Worm (Caenorhabditis elegans) whole organism, early embryonic: ENCODE data around the gene F56C3.10.
"Not testable (repeated sequence)": the region's sequence is repeated elsewhere in the genome, so short reads cannot be mapped to it uniquely, and the experiment has no call there.

ENCODE experiments used
- B0310.2 ChIP-seq: sonication (generic microtip); optimal IDR thresholded peaks from 2 replicates; lab custom pipeline; 2016; ENCODE audit warnings: mild to moderate bottlenecking, missing genetic modification characterization, missing compliant biosample characterization
- F13C5.2 ChIP-seq: sonication (generic microtip); optimal IDR thresholded peaks from 2 replicates; lab custom pipeline; 2017; ENCODE audit warnings: mild to moderate bottlenecking, missing genetic modification characterization, inconsistent platforms, missing compliant biosample characterization
- aly-1 ChIP-seq: sonication (generic microtip); optimal IDR thresholded peaks from 2 replicates; lab custom pipeline; 2016; ENCODE audit warnings: missing genetic modification characterization, missing compliant biosample characterization
- ama-1 ChIP-seq: fragments of 150-350 bp; optimal IDR thresholded peaks from 2 replicates; lab custom pipeline; 2014
- ceh-13 ChIP-seq: fragments of 200-800 bp; sonication (Bioruptor generic); optimal IDR thresholded peaks from 2 replicates; lab custom pipeline; 2018; ENCODE audit warnings: mild to moderate bottlenecking, missing genetic modification characterization, missing compliant biosample characterization
- ceh-36 ChIP-seq: sonication (generic microtip); optimal IDR thresholded peaks from 2 replicates; lab custom pipeline; 2016; ENCODE audit warnings: missing genetic modification characterization, inconsistent platforms, missing compliant biosample characterization
- ets-7 ChIP-seq: sonication (generic microtip); optimal IDR thresholded peaks from 2 replicates; lab custom pipeline; 2016; ENCODE audit warnings: missing genotype, missing genetic modification characterization, missing compliant biosample characterization
- flt-1 ChIP-seq: fragments of 200-800 bp; sonication (Bioruptor generic); IDR thresholded peaks from 2 replicates; pipeline ENCODE4 v1.3.6; 2022; ENCODE audit warnings: missing genetic modification characterization, missing compliant biosample characterization
- hmbx-1 ChIP-seq: sonication (generic microtip); optimal IDR thresholded peaks from 2 replicates; lab custom pipeline; 2016; ENCODE audit warnings: mild to moderate bottlenecking, missing genetic modification characterization, missing compliant biosample characterization
- hmg-4 ChIP-seq: fragments of 200-800 bp; sonication (Bioruptor generic); optimal IDR thresholded peaks from 2 replicates; lab custom pipeline; 2018; ENCODE audit warnings: mild to moderate bottlenecking, missing genetic modification characterization, missing compliant biosample characterization
- hnd-1 ChIP-seq: sonication (generic microtip); optimal IDR thresholded peaks from 2 replicates; lab custom pipeline; 2016; ENCODE audit warnings: missing genetic modification characterization, missing compliant biosample characterization
- pes-1 ChIP-seq: fragments of 200-800 bp; sonication (Bioruptor generic); IDR thresholded peaks from 2 replicates; pipeline ENCODE4 v1.3.6; 2022; ENCODE audit warnings: missing genetic modification reagents, missing genetic modification characterization, missing compliant biosample characterization
- scrt-1 ChIP-seq: fragments of 200-800 bp; sonication (Bioruptor generic); IDR thresholded peaks from 2 replicates; pipeline ENCODE4 v1.3.6; 2022; ENCODE audit warnings: missing genetic modification characterization, missing compliant biosample characterization
- sea-1 ChIP-seq: fragments of 200-800 bp; sonication (Bioruptor generic); conservative IDR thresholded peaks from 2 replicates; pipeline ENCODE4 v1.3.6; 2022; ENCODE audit warnings: missing genetic modification characterization, missing compliant biosample characterization
- tbx-11 ChIP-seq: fragments of 200-800 bp; sonication (Bioruptor generic); IDR thresholded peaks from 2 replicates; pipeline ENCODE4 v1.3.6; 2022; ENCODE audit warnings: missing genetic modification characterization, missing compliant biosample characterization
- tbx-37 ChIP-seq: fragments of 200-800 bp; sonication (Bioruptor generic); conservative IDR thresholded peaks from 2 replicates; pipeline ENCODE4 v1.3.6; 2022; ENCODE audit warnings: missing genetic modification reagents, missing genetic modification characterization, missing compliant biosample characterization
- tra-4 ChIP-seq: sonication (generic microtip); optimal IDR thresholded peaks from 2 replicates; lab custom pipeline; 2017; ENCODE audit warnings: missing genetic modification characterization, missing compliant biosample characterization

The F56C3.10 gene

DNA sequence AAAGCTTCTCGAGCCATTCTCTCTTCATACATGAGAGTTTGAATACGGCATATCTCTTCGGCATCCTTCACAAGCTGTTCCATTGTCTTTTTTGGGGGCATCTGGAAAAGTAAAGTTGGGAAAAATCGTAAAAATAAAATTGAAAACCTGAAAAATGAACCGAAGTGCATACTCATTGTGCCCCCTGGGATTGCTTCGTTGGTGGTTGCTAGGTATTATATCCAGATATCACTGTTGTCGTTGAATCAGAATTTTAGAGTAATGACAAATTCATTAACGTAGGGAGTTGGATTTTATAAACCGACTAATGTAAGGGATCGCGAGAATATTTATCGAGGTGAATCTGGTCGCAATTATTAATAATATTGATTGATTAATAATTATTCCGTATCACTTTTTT lies at the start of gene F56C3.10:
F56C3.10 (minus strand) TSS at position 101 of the 400 bp plus-strand sequence.
- TF ChIP-seq hmg-4 (GFP tag; lab: Kevin White, UChicago) (no peak), pes-1 (GFP tag; lab: Robert Waterston, UW) (no peak), F13C5.2 (no peak), ceh-13 (GFP tag; lab: Kevin White, UChicago) (no peak), B0310.2 (tag; lab: Kevin White, UChicago) (no peak)

DNA sequence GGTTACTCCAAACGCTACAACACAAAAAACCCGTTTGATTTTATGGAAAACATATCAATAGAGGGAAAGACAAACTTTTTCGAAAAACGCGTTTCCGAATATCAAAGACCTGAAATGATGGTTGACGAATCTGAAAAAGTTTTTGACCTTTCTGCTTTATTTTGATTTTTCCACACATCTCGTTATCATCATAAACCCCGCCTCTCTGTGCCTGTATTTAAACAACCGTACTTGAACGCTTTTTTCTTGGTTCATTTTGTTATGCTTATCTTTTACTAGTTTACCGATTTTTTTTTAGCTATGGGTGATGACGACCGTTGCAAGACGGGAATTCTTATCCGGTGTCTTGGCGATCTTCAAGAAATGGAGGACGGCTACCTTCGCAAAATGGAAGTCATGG lies 49.2 kb upstream of the F56C3.10 start, which contains the start of gene F19G12.1:
F19G12.1 (plus strand) TSS at position 301 of the 400 bp plus-strand sequence.
- TF ChIP-seq flt-1; tra-4 (tag; lab: Kevin White, UChicago); pes-1 (GFP tag; lab: Robert Waterston, UW): not testable (repeated sequence)

DNA sequence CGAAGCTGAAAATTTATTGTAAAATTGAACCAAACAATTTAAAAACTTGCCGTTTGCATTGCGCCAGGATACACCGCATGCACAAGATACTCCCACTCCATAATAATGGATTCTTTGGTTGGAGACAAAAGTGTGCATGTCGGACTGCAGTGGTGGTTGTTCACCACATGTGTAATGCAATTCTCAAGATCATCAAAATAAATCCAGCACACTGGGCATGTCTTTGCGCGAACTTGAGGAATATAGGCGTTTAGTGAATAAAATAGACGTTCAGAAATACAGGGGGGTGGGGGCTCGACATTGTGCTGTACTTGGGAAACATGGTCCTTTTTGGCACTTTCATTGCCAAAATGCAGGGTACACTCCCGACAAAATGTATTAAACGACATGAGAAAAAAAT lies 45.0 kb upstream of the F56C3.10 start, which contains the start of gene F19G12.11:
F19G12.11 (minus strand) TSS at position 101 of the 400 bp plus-strand sequence.
- no peak for TF ChIP-seq ets-7 (tag; lab: Kevin White, UChicago)
- TF ChIP-seq tra-4 (tag; lab: Kevin White, UChicago): no peak
- TF ChIP-seq sea-1: no peak
- TF ChIP-seq B0310.2 (tag; lab: Kevin White, UChicago): no peak

DNA sequence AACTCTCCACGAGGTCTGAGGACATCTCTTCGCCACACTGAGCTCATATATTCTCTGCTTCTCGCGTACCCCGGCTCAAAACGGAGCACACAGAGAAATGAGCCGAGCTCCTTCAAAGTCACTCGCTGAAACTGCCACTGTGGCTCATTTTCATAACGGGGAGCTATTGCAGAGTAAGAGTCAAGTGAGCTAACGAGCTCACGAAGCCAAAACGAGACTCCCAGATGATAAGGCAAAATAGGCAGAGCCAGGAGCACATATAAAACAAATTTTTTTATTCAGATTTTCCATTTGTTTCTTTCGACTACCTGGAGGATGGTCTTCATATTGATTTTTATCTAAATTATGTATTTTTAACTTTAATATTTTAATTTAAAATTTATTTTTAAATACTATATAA lies 43.0 kb upstream of the F56C3.10 start, which contains the start of gene F19G12.3:
F19G12.3 (plus strand) TSS at position 301 of the 400 bp plus-strand sequence.
- no peak for TF ChIP-seq scrt-1
- no peak for TF ChIP-seq F13C5.2
- no peak for TF ChIP-seq ceh-36 (tag; lab: Kevin White, UChicago)
- TF ChIP-seq pes-1 (GFP tag; lab: Robert Waterston, UW): no peak
- no peak for TF ChIP-seq tbx-11 (GFP tag; lab: Robert Waterston, UW)
- TF ChIP-seq sea-1: no peak
- TF ChIP-seq B0310.2 (tag; lab: Kevin White, UChicago): no peak
- no peak for TF ChIP-seq ceh-13 (GFP tag; lab: Kevin White, UChicago)

ce11 chrX:1420524-1420923 lies 39.1 kb upstream of the F56C3.10 start:
- no peak for TF ChIP-seq tra-4 (tag; lab: Kevin White, UChicago)
- no peak for TF ChIP-seq ceh-13 (GFP tag; lab: Kevin White, UChicago)
- no peak for TF ChIP-seq tbx-11 (GFP tag; lab: Robert Waterston, UW)
- no peak for TF ChIP-seq hmbx-1
- no peak for TF ChIP-seq hnd-1 (tag; lab: Kevin White, UChicago)
- TF ChIP-seq aly-1: no peak
- no peak for TF ChIP-seq sea-1
- TF ChIP-seq ama-1 (lab: Kevin White, UChicago): no peak
- TF ChIP-seq B0310.2 (tag; lab: Kevin White, UChicago): no peak

ce11 chrX:1419163-1419696 lies 37.8 kb upstream of the F56C3.10 start, which contains the start of gene F19G12.9:
TSS of gene F19G12.9 (plus strand) at chrX:1419213.
- TF ChIP-seq ceh-13 (GFP tag; lab: Kevin White, UChicago) (no peak), ama-1 (lab: Kevin White, UChicago) (no peak), tbx-37 (GFP tag; lab: Robert Waterston, UW) (no peak), B0310.2 (tag; lab: Kevin White, UChicago) (no peak), ceh-36 (tag; lab: Kevin White, UChicago) (no peak), scrt-1 (no peak), pes-1 (GFP tag; lab: Robert Waterston, UW) (no peak), F13C5.2 (no peak), hmg-4 (GFP tag; lab: Kevin White, UChicago) (no peak), tbx-11 (GFP tag; lab: Robert Waterston, UW) (no peak), hmbx-1 (no peak), tra-4 (tag; lab: Kevin White, UChicago) (no peak)

- TF ChIP-seq tra-4 (tag; lab: Kevin White, UChicago) (no peak), ets-7 (tag; lab: Kevin White, UChicago) (no peak), aly-1 (no peak), scrt-1 (no peak), tbx-37 (GFP tag; lab: Robert Waterston, UW) (no peak), B0310.2 (tag; lab: Kevin White, UChicago) (no peak)
Observed at ce11 chrX:1416776-1417354, 35.4 kb upstream of the F56C3.10 start, which contains the start of the genes F19G12.4 and F19G12.8. TSS of gene F19G12.4 (plus strand) at chrX:1417304. TSS of gene F19G12.8 (plus strand) at chrX:1417320.

- no peak for TF ChIP-seq hmbx-1
- TF ChIP-seq hnd-1 (tag; lab: Kevin White, UChicago): no peak
- TF ChIP-seq scrt-1: no peak
- no peak for TF ChIP-seq tbx-11 (GFP tag; lab: Robert Waterston, UW)
- TF ChIP-seq ama-1 (lab: Kevin White, UChicago): no peak
- TF ChIP-seq ceh-36 (tag; lab: Kevin White, UChicago): no peak
- no peak for TF ChIP-seq ceh-13 (GFP tag; lab: Kevin White, UChicago)
Observed at ce11 chrX:1412844-1413243, 31.4 kb upstream of the F56C3.10 start, which contains the start of gene srh-19. TSS of gene srh-19 (plus strand) at chrX:1413144.
